Worm (Caenorhabditis elegans) whole organism, L4 larva: Measurements from ENCODE around the gene Y46G5A.15.
A peak's percentile ranks its signal among the peaks of the same experiment; 100 is the strongest.

Experiments used
- D1046.2 ChIP-seq: fragments of 200-800 bp; sonication (Bioruptor generic); IDR thresholded peaks from 2 replicates; pipeline ENCODE4 v1.3.6; 2022; ENCODE audit warnings: missing genetic modification characterization, missing compliant biosample characterization
- F44E2.7 ChIP-seq: fragments of 200-800 bp; sonication (Bioruptor generic); IDR thresholded peaks from 2 replicates; pipeline ENCODE4 v2.1.2; 2022; ENCODE audit warnings: missing genetic modification characterization, missing compliant biosample characterization
- F49E8.2 ChIP-seq: sonication (generic microtip); optimal IDR thresholded peaks from 2 replicates; lab custom pipeline; 2016; ENCODE audit warnings: missing compliant biosample characterization, mild to moderate bottlenecking, missing genetic modification characterization, borderline replicate concordance
- R02D3.7 ChIP-seq: fragments of 150-350 bp; sonication (generic microtip); optimal IDR thresholded peaks from 3 replicates; lab custom pipeline; 2014; ENCODE audit warnings: missing biosample characterization, missing genetic modification characterization
- T20F7.1 ChIP-seq: fragments of 200-800 bp; sonication (Bioruptor generic); optimal IDR thresholded peaks from 2 replicates; lab custom pipeline; 2018; ENCODE audit warnings: mild to moderate bottlenecking, missing genetic modification characterization, missing compliant biosample characterization
- Y5F2A.4 ChIP-seq: fragments of 200-800 bp; sonication (Bioruptor generic); optimal IDR thresholded peaks from 2 replicates; lab custom pipeline; 2018; ENCODE audit warnings: mild to moderate bottlenecking, missing genetic modification characterization, missing compliant biosample characterization
- aha-1 ChIP-seq: fragments of 150-350 bp; peaks from one replicate; lab custom pipeline; 2014; ENCODE audit warnings: missing biosample characterization, missing genetic modification characterization
- arid-1 ChIP-seq: fragments of 200-800 bp; sonication (Bioruptor generic); conservative IDR thresholded peaks from 2 replicates; pipeline ENCODE4 v1.3.6; 2022; ENCODE audit warnings: missing genetic modification reagents, missing genetic modification characterization, missing compliant biosample characterization
- attf-4 ChIP-seq: sonication (generic microtip); optimal IDR thresholded peaks from 3 replicates; lab custom pipeline; 2017; ENCODE audit warnings: missing biosample characterization, missing genetic modification characterization
- ceh-20 ChIP-seq: fragments of 200-800 bp; sonication (Bioruptor generic); IDR thresholded peaks from 2 replicates; pipeline ENCODE4 v1.3.6; 2022; ENCODE audit warnings: missing genetic modification reagents, missing genetic modification characterization, missing compliant biosample characterization
- ceh-62 ChIP-seq: sonication (generic microtip); optimal IDR thresholded peaks from 2 replicates; lab custom pipeline; 2017; ENCODE audit warnings: missing biosample characterization, missing genetic modification characterization
- ceh-82 ChIP-seq: sonication (generic microtip); optimal IDR thresholded peaks from 2 replicates; lab custom pipeline; 2017; ENCODE audit warnings: missing biosample characterization, missing genetic modification characterization
- daf-12 ChIP-seq: fragments of 150-350 bp; optimal IDR thresholded peaks from 2 replicates; lab custom pipeline; 2014; ENCODE audit warnings: missing biosample characterization, missing genetic modification reagents, missing genetic modification characterization
- daf-19 ChIP-seq: fragments of 200-800 bp; sonication (Bioruptor generic); conservative IDR thresholded peaks from 2 replicates; pipeline ENCODE4 v1.3.6; 2022; ENCODE audit warnings: missing genetic modification characterization, missing compliant biosample characterization
- dmd-6 ChIP-seq: fragments of 200-800 bp; sonication (Bioruptor generic); IDR thresholded peaks from 2 replicates; pipeline ENCODE4 v1.3.6; 2022; ENCODE audit warnings: missing genetic modification reagents, missing genetic modification characterization, missing compliant biosample characterization
- dve-1 ChIP-seq: sonication (generic microtip); optimal IDR thresholded peaks from 2 replicates; lab custom pipeline; 2017; ENCODE audit warnings: antibody characterized with exemption, mild to moderate bottlenecking, missing genetic modification characterization, missing compliant biosample characterization; ENCODE audit not compliant: insufficient read depth
- egl-27 ChIP-seq: sonication (generic microtip); optimal IDR thresholded peaks from 3 replicates; lab custom pipeline; 2017; ENCODE audit warnings: missing biosample characterization, missing genetic modification reagents, missing genetic modification characterization
- fos-1 ChIP-seq: fragments of 150-350 bp; optimal IDR thresholded peaks from 2 replicates; lab custom pipeline; 2014; ENCODE audit warnings: missing biosample characterization, missing genetic modification characterization
- gei-8 ChIP-seq: fragments of 200-800 bp; sonication (Bioruptor generic); optimal IDR thresholded peaks from 2 replicates; lab custom pipeline; 2018; ENCODE audit warnings: mild to moderate bottlenecking, missing genetic modification characterization, missing compliant biosample characterization
- hif-1 ChIP-seq, 2 experiments: sonication (generic microtip); optimal IDR thresholded peaks; 2 replicates each; lab custom pipeline; 2016 to 2017; ENCODE audit warnings: missing compliant biosample characterization in 2 of 2, missing genetic modification characterization in 2 of 2, missing genetic modification reagents in 2 of 2, missing genotype in 2 of 2, mild to moderate bottlenecking in 1 of 2
- hmg-1.1 ChIP-seq: fragments of 200-800 bp; sonication (Bioruptor generic); IDR thresholded peaks from 2 replicates; pipeline ENCODE4 v1.3.6; 2022; ENCODE audit warnings: missing genetic modification reagents, missing genetic modification characterization, missing compliant biosample characterization
- lin-13 ChIP-seq: fragments of 150-350 bp; optimal IDR thresholded peaks from 2 replicates; lab custom pipeline; 2014; ENCODE audit warnings: missing biosample characterization, missing genetic modification reagents, missing genetic modification characterization
- lin-29 ChIP-seq: fragments of 200-800 bp; sonication (Bioruptor generic); IDR thresholded peaks from 2 replicates; pipeline ENCODE4 v1.3.6; 2022; ENCODE audit warnings: missing genetic modification reagents, missing genetic modification characterization, missing compliant biosample characterization
- lsy-2 ChIP-seq, 2 experiments: fragments of 150-350 bp in 1 of 2; sonication (generic microtip) in 1 of 2; optimal IDR thresholded peaks; 2 replicates each; lab custom pipeline; 2014 to 2017; ENCODE audit warnings: missing biosample characterization in 2 of 2, missing genetic modification characterization in 2 of 2
- madf-9 ChIP-seq: fragments of 200-800 bp; sonication (Bioruptor generic); conservative IDR thresholded peaks from 2 replicates; pipeline ENCODE4 v1.3.6; 2022; ENCODE audit warnings: missing genetic modification reagents, missing genetic modification characterization, missing compliant biosample characterization
- mes-2 ChIP-seq: sonication (generic microtip); optimal IDR thresholded peaks from 2 replicates; lab custom pipeline; 2016; ENCODE audit warnings: missing genotype, mild to moderate bottlenecking, missing genetic modification characterization, missing compliant biosample characterization; ENCODE audit not compliant: poor library complexity, severe bottlenecking
- mxl-2 ChIP-seq: fragments of 200-800 bp; sonication (Bioruptor generic); conservative IDR thresholded peaks from 2 replicates; pipeline ENCODE4 v1.3.6; 2022; ENCODE audit warnings: missing genetic modification reagents, missing genetic modification characterization, missing compliant biosample characterization
- mxl-3 ChIP-seq: fragments of 200-800 bp; sonication (Bioruptor generic); optimal IDR thresholded peaks from 2 replicates; lab custom pipeline; 2018; ENCODE audit warnings: mild to moderate bottlenecking, missing genetic modification characterization, missing compliant biosample characterization
- nhr-10 ChIP-seq: fragments of 150-350 bp; optimal IDR thresholded peaks from 2 replicates; lab custom pipeline; 2014; ENCODE audit warnings: missing biosample characterization, missing genetic modification characterization
- nhr-111 ChIP-seq: fragments of 200-800 bp; sonication (Bioruptor generic); optimal IDR thresholded peaks from 2 replicates; lab custom pipeline; 2018; ENCODE audit warnings: mild to moderate bottlenecking, missing genetic modification characterization, missing compliant biosample characterization
- nhr-28 ChIP-seq: fragments of 150-350 bp; optimal IDR thresholded peaks from 2 replicates; lab custom pipeline; 2014; ENCODE audit warnings: missing biosample characterization, missing genetic modification characterization
- nhr-42 ChIP-seq: fragments of 200-800 bp; sonication (Bioruptor generic); IDR thresholded peaks from 2 replicates; pipeline ENCODE4 v1.3.6; 2022; ENCODE audit warnings: missing genetic modification characterization, missing compliant biosample characterization
- nhr-48 ChIP-seq: sonication (generic microtip); optimal IDR thresholded peaks from 2 replicates; lab custom pipeline; 2016; ENCODE audit warnings: mild to moderate bottlenecking, missing genetic modification characterization, missing compliant biosample characterization
- pha-4 ChIP-seq, 2 experiments: fragments of 150-350 bp in 1 of 2; fragments of 200-800 bp in 1 of 2; sonication (Bioruptor generic) in 1 of 2; IDR thresholded peaks in 1 of 2; optimal IDR thresholded peaks in 1 of 2; 2 replicates each; pipeline versions ENCODE4 v1.3.6 to Lab custom; 2014 to 2022; ENCODE audit warnings: missing genetic modification characterization in 2 of 2, missing genetic modification reagents in 2 of 2, missing biosample characterization in 1 of 2, missing compliant biosample characterization in 1 of 2
- rbr-2 ChIP-seq: sonication (generic microtip); optimal IDR thresholded peaks from 2 replicates; lab custom pipeline; 2016; ENCODE audit warnings: missing genotype, missing genetic modification characterization, missing compliant biosample characterization
- sdz-12 ChIP-seq: fragments of 200-800 bp; sonication (Bioruptor generic); optimal IDR thresholded peaks from 2 replicates; lab custom pipeline; 2018; ENCODE audit warnings: mild to moderate bottlenecking, missing genetic modification characterization, missing compliant biosample characterization
- set-16 ChIP-seq: fragments of 200-800 bp; sonication (Bioruptor generic); IDR thresholded peaks from 2 replicates; pipeline ENCODE4 v1.3.6; 2022; ENCODE audit warnings: missing genetic modification reagents, missing genetic modification characterization, missing compliant biosample characterization
- spr-1 ChIP-seq: sonication (generic microtip); optimal IDR thresholded peaks from 2 replicates; lab custom pipeline; 2016; ENCODE audit warnings: mild to moderate bottlenecking, missing genetic modification characterization, missing compliant biosample characterization
- spr-3 ChIP-seq: fragments of 200-800 bp; sonication (Bioruptor generic); optimal IDR thresholded peaks from 2 replicates; lab custom pipeline; 2018; ENCODE audit warnings: mild to moderate bottlenecking, missing genetic modification characterization, missing compliant biosample characterization
- tra-1 ChIP-seq: fragments of 200-800 bp; sonication (Bioruptor generic); IDR thresholded peaks from 2 replicates; pipeline ENCODE4 v1.3.6; 2022; ENCODE audit warnings: missing genetic modification reagents, missing genetic modification characterization, missing compliant biosample characterization
- zag-1 ChIP-seq: fragments of 150-350 bp; optimal IDR thresholded peaks from 2 replicates; lab custom pipeline; 2014; ENCODE audit warnings: missing biosample characterization, missing genetic modification characterization

Y46G5A.15 gene

DNA sequence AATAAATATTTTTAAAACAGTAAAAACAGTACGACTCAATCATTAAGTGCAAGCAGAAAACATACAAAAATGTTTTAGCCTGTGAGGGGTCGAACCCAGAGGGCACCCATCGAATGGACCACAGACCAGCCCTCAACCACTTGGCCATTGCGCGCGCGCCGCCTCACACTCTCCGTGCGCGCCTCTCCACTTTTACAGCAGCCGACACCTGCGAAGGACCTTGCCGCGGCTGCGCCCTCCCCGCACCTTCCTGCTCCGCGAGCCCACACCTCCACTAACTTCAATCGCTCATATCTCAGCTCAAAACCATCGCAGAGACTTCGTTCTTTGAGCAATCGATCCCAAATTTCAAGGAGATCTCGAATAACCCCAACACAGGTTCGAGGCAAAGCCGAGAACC lies 6.8 kb downstream of the Y46G5A.15 start (continued):
- peak; percentile 79 for TF ChIP-seq mes-2 (tag; lab: Kevin White, UChicago)
- peak; percentile 45 for TF ChIP-seq rbr-2
- peak; percentile 49; the same call in 1 of the 2 replicates for TF ChIP-seq dmd-6 (GFP tag; lab: Robert Waterston, UW)
- TF ChIP-seq hmg-1.1, result peak; percentile 63
- TF ChIP-seq arid-1 (GFP tag; lab: Robert Waterston, UW), result peak; percentile 40
- TF ChIP-seq nhr-42 (GFP tag; lab: Robert Waterston, UW), result peak; percentile 80; the same call in 1 of the 2 replicates
- TF ChIP-seq tra-1 (GFP tag; lab: Robert Waterston, UW), result peak; percentile 10; the same call in 1 of the 2 replicates

DNA sequence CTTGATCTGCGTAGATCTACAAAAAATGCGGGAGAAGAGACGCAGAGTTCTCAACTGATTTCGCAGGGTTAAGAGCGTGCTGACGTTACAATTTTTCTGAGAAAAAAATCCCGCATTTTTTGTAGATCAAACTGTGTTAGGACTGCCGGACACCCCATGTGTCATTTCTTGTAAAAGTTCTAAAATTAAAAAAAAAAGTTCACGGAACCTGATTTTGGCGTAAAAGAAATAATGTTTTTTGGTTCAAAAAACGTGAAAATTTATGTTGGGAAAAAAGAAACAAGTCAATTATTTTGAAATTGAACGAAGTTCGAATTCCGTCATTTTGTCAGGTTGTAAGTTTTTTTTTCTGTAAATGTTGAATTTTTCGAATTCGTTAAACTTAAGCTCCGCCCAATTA lies 8.8 kb downstream of the Y46G5A.15 start, which contains the start of gene Y46G5A.34:
TSS of gene Y46G5A.34 (plus strand) at position 301 of the 400 bp plus-strand sequence.
- peak; percentile 60 for TF ChIP-seq aha-1 (tag; lab: Kevin White, UChicago)
- no peak for TF ChIP-seq spr-3 (GFP tag; lab: Kevin White, UChicago)

DNA sequence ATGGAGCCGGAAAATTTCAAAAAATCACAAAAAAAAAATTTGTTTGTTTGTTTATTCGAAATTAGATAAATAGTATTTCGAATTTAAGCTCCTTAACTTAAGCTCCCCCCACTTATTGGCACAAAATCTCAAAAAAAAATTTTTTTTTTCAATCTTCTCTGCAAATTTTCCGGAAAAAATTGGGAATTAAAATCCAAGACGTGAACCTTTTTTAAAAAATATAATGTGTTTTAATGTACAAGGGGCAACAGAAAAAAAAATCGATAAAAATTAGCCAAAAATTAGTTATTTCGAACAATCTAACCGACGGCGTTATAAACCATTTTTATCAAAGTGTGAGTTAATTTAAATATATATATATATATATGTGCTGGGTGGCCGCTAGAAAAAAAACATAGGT lies 10.8 kb downstream of the Y46G5A.15 start, which contains the start of gene Y46G5A.14:
TSS of gene Y46G5A.14 (plus strand) at position 301 of the 400 bp plus-strand sequence.
- TF ChIP-seq lin-13 (GFP tag; lab: Kevin White, UChicago), result no peak
- TF ChIP-seq nhr-111 (GFP tag; lab: Kevin White, UChicago), result no peak
- TF ChIP-seq R02D3.7 (tag; lab: Kevin White, UChicago), result no peak
- no peak for TF ChIP-seq madf-9 (GFP tag; lab: Robert Waterston, UW)
- TF ChIP-seq rbr-2, result no peak
- TF ChIP-seq spr-1 (tag; lab: Kevin White, UChicago), result no peak
- TF ChIP-seq zag-1 (tag; lab: Kevin White, UChicago), result no peak

DNA sequence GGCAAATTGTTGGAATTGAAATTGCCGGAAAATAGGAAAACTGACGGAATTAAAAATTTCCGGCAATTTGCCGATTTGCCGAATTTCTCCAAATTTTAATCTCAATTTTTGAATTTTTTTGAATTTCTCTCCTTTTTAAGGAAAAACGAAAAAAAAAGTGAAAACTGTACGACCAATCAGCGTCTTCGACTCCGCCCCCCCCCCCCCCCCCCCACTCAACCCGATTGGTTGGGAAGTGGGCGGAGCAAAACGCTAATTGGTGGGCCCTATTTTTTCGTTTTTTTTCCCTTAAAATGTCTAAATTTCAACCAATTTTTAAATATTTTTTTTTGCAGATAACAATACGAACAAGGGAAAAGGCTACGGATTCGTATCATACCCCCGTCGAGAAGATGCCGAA lies 15.3 kb downstream of the Y46G5A.15 start:
- TF ChIP-seq set-16 (peak; percentile 73), hif-1 (tag; optimal IDR thresholded peaks at IDR 0.05; lab: Kevin White, UChicago) (no peak), fos-1 (no peak), pha-4 (GFP tag; IDR thresholded peaks at IDR 0.05; lab: Robert Waterston, UW) (no peak), pha-4 (tag; optimal IDR thresholded peaks at IDR 0.05; lab: Kevin White, UChicago) (no peak)

DNA sequence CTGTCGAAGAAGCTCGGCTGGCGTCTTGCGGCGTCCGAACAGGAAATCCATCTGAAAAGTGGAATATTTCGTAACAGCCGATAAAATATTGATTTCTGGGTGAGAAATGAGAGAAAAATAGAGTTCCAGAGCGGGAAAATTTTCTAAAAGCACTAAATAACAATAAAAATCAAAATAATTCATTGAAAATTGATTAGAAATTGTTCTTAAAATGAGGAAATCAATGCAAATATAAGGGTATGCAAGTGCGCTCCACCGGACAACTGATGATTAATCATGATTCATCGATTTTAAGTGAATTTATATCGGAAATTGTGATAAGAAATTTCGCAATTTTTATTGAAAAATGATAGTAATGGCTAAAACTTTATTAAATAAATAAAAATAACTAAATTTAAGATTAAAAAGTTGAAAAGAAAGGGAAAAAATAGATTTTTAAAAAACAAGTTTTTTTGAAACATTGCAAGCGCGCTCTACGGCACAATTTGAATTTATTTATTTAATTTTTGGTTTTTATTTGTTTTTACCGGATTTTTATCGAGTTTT lies 17.0 kb downstream of the Y46G5A.15 start, which contains the start of the genes vps-2 and tiar-2:
TSS of gene vps-2 (minus strand) at position 51 of the 546 bp plus-strand sequence.
TSS of gene tiar-2 (plus strand) at position 520 of the 546 bp plus-strand sequence.
- TF ChIP-seq sdz-12 (GFP tag; lab: Kevin White, UChicago), result no peak
- no peak for TF ChIP-seq F49E8.2 (tag; lab: Kevin White, UChicago)
- no peak for TF ChIP-seq ceh-20
- TF ChIP-seq daf-19, result no peak
- TF ChIP-seq spr-3 (GFP tag; lab: Kevin White, UChicago), result no peak
- TF ChIP-seq set-16, result no peak
- no peak for TF ChIP-seq F44E2.7 (GFP tag; lab: Robert Waterston, UW)
- TF ChIP-seq mxl-3 (GFP tag; lab: Kevin White, UChicago), result no peak
- no peak for TF ChIP-seq egl-27
- no peak for TF ChIP-seq lin-29 (GFP tag; lab: Robert Waterston, UW)
- TF ChIP-seq dve-1 (tag; lab: Kevin White, UChicago), result peak; percentile 41
- no peak for TF ChIP-seq ceh-62 (tag; lab: Kevin White, UChicago)
- no peak for TF ChIP-seq hmg-1.1
- no peak for TF ChIP-seq attf-4 (tag; lab: Kevin White, UChicago)
- TF ChIP-seq Y5F2A.4 (GFP tag; lab: Kevin White, UChicago), result no peak
- TF ChIP-seq lsy-2 (tag; optimal IDR thresholded peaks at IDR 0.05; lab: Kevin White, UChicago), result peak in 1 of 2 experiments; percentile 77
- no peak for TF ChIP-seq aha-1 (tag; lab: Kevin White, UChicago)
- no peak for TF ChIP-seq nhr-48
- TF ChIP-seq arid-1 (GFP tag; lab: Robert Waterston, UW), result no peak
- no peak for TF ChIP-seq pha-4 (GFP tag; IDR thresholded peaks at IDR 0.05; lab: Robert Waterston, UW)
- no peak for TF ChIP-seq pha-4 (tag; optimal IDR thresholded peaks at IDR 0.05; lab: Kevin White, UChicago)
- TF ChIP-seq daf-12 (tag; lab: Kevin White, UChicago), result no peak
- TF ChIP-seq nhr-28 (tag; lab: Kevin White, UChicago), result peak; percentile 46
- no peak for TF ChIP-seq ceh-82 (tag; lab: Kevin White, UChicago)
- no peak for TF ChIP-seq gei-8
- no peak for TF ChIP-seq D1046.2 (GFP tag; lab: Robert Waterston, UW)
- TF ChIP-seq mxl-2 (GFP tag; lab: Robert Waterston, UW), result no peak
- TF ChIP-seq madf-9 (GFP tag; lab: Robert Waterston, UW), result no peak
- no peak for TF ChIP-seq nhr-10 (tag; lab: Kevin White, UChicago)
- no peak for TF ChIP-seq T20F7.1 (GFP tag; lab: Kevin White, UChicago)
